Fruit fly (Drosophila melanogaster) ovary, adult (tissue): ENCODE results near the gene CG1910.
A peak's percentile ranks its signal among the peaks of the same experiment; 100 is the strongest.

Experiments used
- CG17801 ChIP-seq: fragments of 200-800 bp; optimal IDR thresholded peaks from 2 replicates; lab custom pipeline; 2019; ENCODE audit warnings: missing biosample characterization, mild to moderate bottlenecking, missing genetic modification characterization, moderate library complexity; ENCODE audit not compliant: partially characterized antibody

Gene CG1910

dm6 chr3R:31726286-31726685 is 21.2 kb upstream of the CG1910 start:
- TF ChIP-seq CG17801 (GFP tag; lab: Kevin White, UChicago), result no peak

- TF ChIP-seq CG17801 (GFP tag; lab: Kevin White, UChicago), result no peak
Measured at dm6 chr3R:31727773-31728172, 19.7 kb upstream of the CG1910 start.

- peak; percentile 29 for TF ChIP-seq CG17801 (GFP tag; lab: Kevin White, UChicago)
Measured at dm6 chr3R:31736776-31737175, 10.7 kb upstream of the CG1910 start, which contains the start of the genes CstF50 and CG11563. Gene CstF50 (minus strand): TSS chr3R:31736963. Gene CG11563 (plus strand): TSS chr3R:31737035.

- TF ChIP-seq CG17801 (GFP tag; lab: Kevin White, UChicago), result no peak
Measured at dm6 chr3R:31738060-31738619, 9.3 kb upstream of the CG1910 start, which contains the start of gene eEF1alpha2. Gene eEF1alpha2 (plus strand): TSS chr3R:31738468.

- TF ChIP-seq CG17801 (GFP tag; lab: Kevin White, UChicago), result no peak
Measured at dm6 chr3R:31739067-31739786, 8.2 kb upstream of the CG1910 start.

dm6 chr3R:31741278-31741677 is 6.2 kb upstream of the CG1910 start:
- TF ChIP-seq CG17801 (GFP tag; lab: Kevin White, UChicago), result no peak

- TF ChIP-seq CG17801 (GFP tag; lab: Kevin White, UChicago), result peak; percentile 34
Measured at dm6 chr3R:31743279-31743678, 4.2 kb upstream of the CG1910 start, which contains the start of gene Tbca. Gene Tbca (plus strand): TSS chr3R:31743490.

dm6 chr3R:31744044-31744652 is 3.3 kb upstream of the CG1910 start, which contains the start of gene CG1896:
Gene CG1896 (plus strand): TSS chr3R:31744282.
- TF ChIP-seq CG17801 (GFP tag; lab: Kevin White, UChicago), result peak; percentile 48

dm6 chr3R:31745629-31746081 is 1.8 kb upstream of the CG1910 start, which contains the start of gene awd:
Gene awd (minus strand): TSS chr3R:31746077.
- peak; percentile 64 for TF ChIP-seq CG17801 (GFP tag; lab: Kevin White, UChicago)

dm6 chr3R:31748093-31748996 is 902 bp downstream of the CG1910 start:
- TF ChIP-seq CG17801 (GFP tag; lab: Kevin White, UChicago), result peak; percentile 8

- TF ChIP-seq CG17801 (GFP tag; lab: Kevin White, UChicago), result no peak
Measured at dm6 chr3R:31754605-31755004, 7.2 kb downstream of the CG1910 start, which contains the start of gene salt. Gene salt (minus strand): TSS chr3R:31754705.

dm6 chr3R:31758587-31759167 is 11.2 kb downstream of the CG1910 start, which contains the start of gene CG2187:
Gene CG2187 (minus strand): TSS chr3R:31758637.
- no peak for TF ChIP-seq CG17801 (GFP tag; lab: Kevin White, UChicago)

- TF ChIP-seq CG17801 (GFP tag; lab: Kevin White, UChicago), result no peak
Measured at dm6 chr3R:31761529-31762009, 14.1 kb downstream of the CG1910 start, which contains the start of gene Smvt. Gene Smvt (minus strand): TSS chr3R:31761579.

- no peak for TF ChIP-seq CG17801 (GFP tag; lab: Kevin White, UChicago)
Measured at dm6 chr3R:31762672-31763071, 15.2 kb downstream of the CG1910 start.
